Fruit fly (Drosophila melanogaster) Kc167 (cell line): ENCODE results near the gene CG17770.

Experiments
- Myc ChIP-seq: fragments of >200 bp; optimal IDR thresholded peaks from 2 replicates; lab custom pipeline; 2017; ENCODE audit warnings: missing external identifiers
- Sin3A ChIP-seq: fragments of >200 bp; optimal IDR thresholded peaks from 2 replicates; lab custom pipeline; 2018; ENCODE audit warnings: missing external identifiers
- h ChIP-seq: fragments of >200 bp; optimal IDR thresholded peaks from 3 replicates; lab custom pipeline; 2018; ENCODE audit warnings: missing external identifiers
- insv ChIP-seq: fragments of >200 bp; optimal IDR thresholded peaks from 3 replicates; lab custom pipeline; 2018; ENCODE audit warnings: missing external identifiers
- psq ChIP-seq: fragments of >200 bp; optimal IDR thresholded peaks from 2 replicates; lab custom pipeline; 2017; ENCODE audit warnings: missing external identifiers
- ttk ChIP-seq: sonication (Bioruptor generic); optimal IDR thresholded peaks from 2 replicates; lab custom pipeline; 2017; ENCODE audit warnings: missing external identifiers

CG17770 gene

DNA sequence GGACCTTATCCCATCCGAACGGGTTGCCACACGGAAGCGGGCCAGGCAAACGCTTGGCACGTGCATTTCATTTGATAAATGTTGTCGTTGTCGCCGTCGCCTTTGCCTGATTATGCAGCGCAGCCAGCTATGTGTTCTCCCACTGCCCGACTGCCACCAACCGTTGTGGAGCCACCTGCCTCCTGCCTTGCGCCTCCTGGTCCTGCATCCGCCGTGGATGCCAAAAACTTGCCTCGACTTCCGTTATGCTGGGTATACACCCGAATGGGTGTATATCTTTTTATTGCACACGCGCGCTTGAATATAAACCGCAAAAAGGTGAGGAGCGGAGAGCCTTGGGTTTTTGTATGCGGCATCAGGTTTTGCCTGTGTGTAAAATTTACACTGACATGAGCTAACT lies 19.9 kb upstream of the CG17770 start:
- TF ChIP-seq Myc (lab: Kevin White, UChicago) = no peak
- no peak for TF ChIP-seq psq (lab: Kevin White, UChicago)
- TF ChIP-seq Sin3A (lab: Kevin White, UChicago) = no peak
- no peak for TF ChIP-seq ttk (lab: Kevin White, UChicago)
- no peak for TF ChIP-seq insv

DNA sequence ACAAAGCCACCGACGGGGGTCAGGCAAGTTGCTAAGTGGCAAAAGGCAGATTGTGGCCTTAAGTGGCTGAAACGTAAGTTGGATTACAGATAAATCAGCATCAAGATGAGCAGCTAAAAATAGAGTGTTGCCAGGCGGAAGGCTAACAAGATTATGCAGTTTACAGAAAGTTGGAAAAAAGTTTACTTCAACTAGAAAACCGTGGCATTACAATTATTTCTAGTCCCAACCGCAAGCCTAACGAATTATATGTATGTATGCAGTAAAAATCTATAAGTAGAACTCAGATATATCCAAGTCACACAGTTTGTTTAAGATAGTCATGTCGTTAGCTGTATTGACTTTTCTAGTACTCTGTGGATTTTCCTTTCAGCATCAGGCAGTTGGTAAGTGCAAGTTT lies 5.6 kb upstream of the CG17770 start, which contains the start of gene BG642167:
TSS of gene BG642167 (plus strand) at position 301 of the 400 bp plus-strand sequence.
- TF ChIP-seq psq (lab: Kevin White, UChicago) (no peak), Sin3A (lab: Kevin White, UChicago) (no peak), Myc (lab: Kevin White, UChicago) (no peak), h (lab: Kevin White, UChicago) (no peak), insv (no peak)

DNA sequence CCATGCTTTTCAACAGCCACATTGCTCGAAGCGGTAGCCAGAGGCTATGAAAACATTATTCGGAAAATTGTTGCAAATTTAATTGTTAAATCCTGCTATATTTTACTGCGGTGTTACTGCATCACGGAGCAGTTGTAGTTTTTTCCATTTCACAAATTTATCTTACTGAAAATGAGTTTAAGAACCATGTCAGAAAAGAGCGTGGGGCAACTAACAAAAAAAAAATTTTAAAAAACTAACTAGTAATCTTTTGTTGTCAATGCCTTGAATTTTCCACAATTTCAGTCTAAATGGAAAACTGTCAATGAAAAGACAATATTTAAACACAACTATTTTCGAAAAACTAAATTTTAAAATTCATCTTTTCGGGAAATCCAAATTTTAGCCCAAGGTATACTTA lies 915 bp upstream of the CG17770 start, which contains the start of gene CG5024:
TSS of gene CG5024 (plus strand) at position 301 of the 400 bp plus-strand sequence.
- TF ChIP-seq ttk (lab: Kevin White, UChicago) (no peak), Myc (lab: Kevin White, UChicago) (no peak), insv (no peak), psq (lab: Kevin White, UChicago) (no peak), Sin3A (lab: Kevin White, UChicago) (no peak), h (lab: Kevin White, UChicago) (no peak)

DNA sequence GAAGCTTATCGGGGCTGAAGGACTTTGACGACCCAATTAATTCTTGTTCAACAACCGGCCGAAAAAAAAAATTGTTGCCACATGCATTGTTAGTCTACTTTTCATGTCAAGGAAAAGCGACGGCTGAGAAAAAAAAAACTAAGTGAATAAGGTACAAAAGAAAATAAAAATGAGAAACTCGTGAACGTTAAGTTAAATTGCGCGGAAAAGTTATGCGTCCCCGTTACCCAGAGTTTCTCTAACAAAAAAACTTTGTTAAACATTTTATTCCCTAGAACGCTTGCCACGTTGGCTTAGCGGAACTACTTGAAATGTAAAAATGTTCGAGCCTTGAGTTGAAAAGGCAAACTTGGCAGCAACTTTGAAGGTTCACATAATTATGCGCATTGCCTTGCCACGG lies 3.5 kb downstream of the CG17770 start, which contains the start of gene CG14354:
TSS of gene CG14354 (plus strand) at position 301 of the 400 bp plus-strand sequence.
- TF ChIP-seq Myc (lab: Kevin White, UChicago) (no peak), Sin3A (lab: Kevin White, UChicago) (no peak), h (lab: Kevin White, UChicago) (no peak), insv (no peak), ttk (lab: Kevin White, UChicago) (no peak), psq (lab: Kevin White, UChicago) (no peak)

- TF ChIP-seq ttk (lab: Kevin White, UChicago) (no peak), Sin3A (lab: Kevin White, UChicago) (no peak), insv (no peak), psq (lab: Kevin White, UChicago) (no peak), h (lab: Kevin White, UChicago) (no peak), Myc (lab: Kevin White, UChicago) (no peak)
Measured at dm6 chr3R:25829598-25829997, 17.9 kb downstream of the CG17770 start, which contains the start of gene Mst57Dc. Mst57Dc (minus strand) TSS chr3R:25829698.

dm6 chr3R:25830128-25830527 lies 18.4 kb downstream of the CG17770 start, which contains the start of gene Sfp96F:
Sfp96F (minus strand) TSS chr3R:25830228.
- TF ChIP-seq Sin3A (lab: Kevin White, UChicago) (no peak), h (lab: Kevin White, UChicago) (no peak), ttk (lab: Kevin White, UChicago) (no peak), Myc (lab: Kevin White, UChicago) (no peak), psq (lab: Kevin White, UChicago) (no peak), insv (no peak)

- no peak for TF ChIP-seq Sin3A (lab: Kevin White, UChicago)
- TF ChIP-seq psq (lab: Kevin White, UChicago) = no peak
- TF ChIP-seq Myc (lab: Kevin White, UChicago) = no peak
- TF ChIP-seq h (lab: Kevin White, UChicago) = no peak
- TF ChIP-seq insv = no peak
- no peak for TF ChIP-seq ttk (lab: Kevin White, UChicago)
Measured at dm6 chr3R:25830814-25831213, 19.1 kb downstream of the CG17770 start, which contains the start of gene Mst57Db. Mst57Db (minus strand) TSS chr3R:25830914.

DNA sequence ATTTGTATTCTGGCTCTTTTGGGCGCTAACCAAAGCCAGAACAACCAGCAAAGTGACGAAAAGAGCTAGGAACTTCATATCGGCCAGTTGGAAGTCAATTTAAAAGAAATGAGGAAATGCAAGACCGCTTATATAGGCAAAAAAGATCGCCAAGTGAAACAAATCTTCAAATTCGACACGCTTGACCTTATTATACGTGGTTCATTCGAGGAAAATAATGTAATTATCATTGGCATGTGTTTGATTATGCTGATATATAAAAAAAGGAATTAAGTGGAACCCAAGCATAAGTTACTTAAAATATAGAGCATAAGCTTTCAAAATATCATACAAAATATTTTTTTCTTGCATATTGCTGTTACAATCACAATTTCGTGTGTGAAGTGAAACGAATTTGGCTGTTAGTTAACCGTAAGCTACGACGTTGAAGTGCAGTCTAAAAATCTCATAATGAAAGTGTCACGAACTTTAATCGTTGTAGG lies 20.1 kb downstream of the CG17770 start, which contains the start of the genes Mst57Da and alpha4GT2:
TSS of gene Mst57Da (minus strand) at position 101 of the 482 bp plus-strand sequence.
TSS of gene alpha4GT2 (plus strand) at position 432 of the 482 bp plus-strand sequence.
- TF ChIP-seq ttk (lab: Kevin White, UChicago) (no peak), Myc (lab: Kevin White, UChicago) (no peak), psq (lab: Kevin White, UChicago) (no peak), Sin3A (lab: Kevin White, UChicago) (no peak), h (lab: Kevin White, UChicago) (no peak), insv (no peak)

DNA sequence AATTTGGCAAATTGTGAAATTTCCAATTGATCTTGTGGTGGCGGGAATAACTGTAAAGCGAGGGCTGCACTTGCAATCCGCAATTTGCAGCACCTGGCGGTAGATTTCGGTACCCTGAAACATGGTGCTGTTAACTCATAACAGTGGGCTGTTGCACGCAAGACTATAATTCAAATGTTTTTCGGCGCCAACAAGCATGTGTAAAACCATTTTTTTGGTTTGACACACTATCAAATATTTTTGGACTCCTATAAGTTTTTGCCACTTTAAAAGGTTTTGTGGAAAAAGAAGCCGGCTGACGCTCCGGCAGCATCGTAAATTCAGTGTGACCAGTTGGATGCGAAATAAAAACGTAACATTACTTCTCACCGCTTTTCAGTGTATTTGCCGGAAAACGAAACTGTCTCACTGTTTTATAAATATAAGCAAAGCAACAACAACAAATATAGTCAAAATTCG lies 39.5 kb downstream of the CG17770 start, which contains the start of the genes CG14545 and CG5886:
TSS of gene CG14545 (minus strand) at position 68 of the 459 bp plus-strand sequence.
TSS of gene CG5886 (plus strand) at position 409 of the 459 bp plus-strand sequence.
- TF ChIP-seq insv (no peak), psq (lab: Kevin White, UChicago) (no peak), Sin3A (lab: Kevin White, UChicago) (no peak), h (lab: Kevin White, UChicago) (no peak), Myc (lab: Kevin White, UChicago) (no peak), ttk (lab: Kevin White, UChicago) (no peak)

DNA sequence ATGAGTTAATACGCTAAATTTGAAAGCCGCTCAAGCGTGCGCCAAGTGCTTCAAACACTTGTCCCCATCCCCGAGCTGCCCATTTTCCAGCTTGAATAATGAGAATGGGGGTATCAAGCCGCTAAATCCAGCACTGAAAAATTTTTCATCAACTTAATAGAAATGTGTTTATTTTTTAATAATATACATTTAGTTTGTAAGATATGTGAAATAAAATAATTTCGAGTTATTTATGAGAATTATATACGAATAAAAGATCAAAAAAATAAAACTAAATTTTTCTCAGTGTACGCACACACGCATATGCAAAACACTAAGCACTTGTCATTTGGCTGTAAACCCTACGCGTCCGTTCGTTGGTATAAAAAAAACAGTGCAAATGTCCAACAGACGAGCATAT lies 43.1 kb downstream of the CG17770 start:
- TF ChIP-seq psq (lab: Kevin White, UChicago) (no peak), ttk (lab: Kevin White, UChicago) (no peak), h (lab: Kevin White, UChicago) (no peak), Myc (lab: Kevin White, UChicago) (no peak), insv (no peak), Sin3A (lab: Kevin White, UChicago) (no peak)

DNA sequence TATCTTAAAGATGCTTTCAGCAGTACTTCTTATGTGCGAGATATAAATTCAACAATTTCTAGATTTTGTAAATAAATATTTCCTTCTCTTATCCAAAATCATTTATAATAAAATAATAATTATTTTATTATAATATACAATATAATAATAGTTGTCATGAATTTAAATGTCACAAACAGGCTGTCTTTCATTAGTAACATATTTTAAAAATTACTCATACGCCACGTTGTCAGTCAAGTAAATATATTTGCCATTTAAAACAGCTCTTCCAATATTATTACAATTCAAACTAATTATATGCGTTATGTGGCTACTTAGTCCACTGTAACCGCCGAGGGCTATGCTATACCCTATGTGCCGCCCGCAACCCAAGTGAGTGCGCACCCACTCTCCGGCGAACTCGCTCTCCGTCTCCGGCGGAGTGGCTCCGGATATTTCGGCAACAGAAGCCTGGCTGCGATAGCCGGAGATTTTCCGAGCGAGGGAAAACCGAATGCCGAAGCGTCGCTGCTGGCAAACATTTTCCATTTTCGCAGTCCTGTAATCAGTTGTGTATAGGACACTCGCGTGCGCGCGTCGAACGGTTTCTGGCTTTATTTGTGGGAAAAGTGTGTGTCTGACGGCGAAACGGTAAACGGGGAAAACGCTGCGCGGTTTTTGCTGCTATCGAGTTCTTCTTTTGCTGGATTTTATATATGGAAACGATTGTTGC lies 44.0 kb downstream of the CG17770 start, which contains the start of gene CG5890:
TSS of gene CG5890 (plus strand) at position 561 of the 712 bp plus-strand sequence.
- TF ChIP-seq Myc (lab: Kevin White, UChicago) (no peak), psq (lab: Kevin White, UChicago) (no peak), ttk (lab: Kevin White, UChicago) (no peak), insv (no peak), h (lab: Kevin White, UChicago) (no peak), Sin3A (lab: Kevin White, UChicago) (no peak)
